Fruit fly (Drosophila melanogaster): ENCODE data around the gene CG3224.

DNA sequence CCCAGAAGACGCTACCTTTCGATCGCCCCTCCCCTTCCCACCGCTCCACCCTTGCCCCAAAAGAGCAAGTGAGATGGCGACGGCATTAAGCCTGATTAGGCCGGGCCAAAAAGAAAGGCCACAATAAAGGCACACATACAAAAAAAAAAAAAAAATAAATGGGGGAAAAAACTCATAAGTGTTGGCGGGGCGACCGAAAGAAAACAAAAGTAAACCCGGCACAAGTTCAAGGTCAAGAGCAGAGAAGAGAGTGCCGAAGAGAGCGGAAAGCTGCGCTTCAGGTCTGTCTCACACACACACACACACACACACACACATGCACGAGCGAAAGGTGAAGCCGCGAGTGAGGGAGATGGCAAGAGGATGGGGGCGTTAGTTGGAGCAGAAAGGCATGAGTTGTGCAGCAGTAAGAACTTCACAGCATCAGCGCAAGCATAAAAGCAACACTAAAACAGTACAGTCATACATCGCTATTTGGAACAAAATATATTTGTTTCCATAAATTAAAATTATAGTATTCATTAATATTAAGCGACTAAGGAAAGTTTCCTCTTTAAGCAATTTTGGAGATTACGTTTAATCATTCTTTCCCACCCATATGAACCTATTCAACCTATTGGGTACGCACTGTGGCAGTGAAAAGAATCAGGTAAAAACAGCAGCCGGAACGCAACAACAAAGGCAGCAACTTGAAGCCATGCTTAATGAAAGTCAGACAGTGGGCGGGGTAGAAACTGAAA lies 37.1 kb downstream of the CG3224 start:
- TF ChIP-seq kay (GFP tag; ENCODE audit: borderline replicate concordance): no peak
- TF ChIP-seq cnc (optimal IDR thresholded peaks at IDR 0.05): no peak
- no peak for TF ChIP-seq Hr96 (GFP tag; optimal IDR thresholded peaks at IDR 0.05)
- no peak for TF ChIP-seq cic (GFP tag; optimal IDR thresholded peaks at IDR 0.05)
- no peak for TF ChIP-seq CG33017 (tag; optimal IDR thresholded peaks at IDR 0.05)
- no peak for TF ChIP-seq CG11617 (GFP tag; optimal IDR thresholded peaks at IDR 0.05)
- TF ChIP-seq ovo (GFP tag; optimal IDR thresholded peaks at IDR 0.05): no peak

All from whole organism, adult.